Worm (Caenorhabditis elegans) whole organism, young adult: ENCODE results near the gene Y54G2A.76.
A peak's percentile ranks its signal among the peaks of the same experiment; 100 is the strongest.

Experiments
- F55B11.4 ChIP-seq: sonication (generic microtip); optimal IDR thresholded peaks from 2 replicates; lab custom pipeline; 2016; ENCODE audit warnings: missing compliant biosample characterization, missing genetic modification characterization, borderline replicate concordance; ENCODE audit not compliant: insufficient read depth
- K11D2.4 ChIP-seq: fragments of 200-800 bp; sonication (Bioruptor generic); IDR thresholded peaks from 2 replicates; pipeline ENCODE4 v1.3.6; 2022; ENCODE audit warnings: missing genetic modification reagents, missing genetic modification characterization, missing compliant biosample characterization
- K12H6.12 ChIP-seq: fragments of 200-800 bp; sonication (Bioruptor generic); optimal IDR thresholded peaks from 2 replicates; lab custom pipeline; 2018; ENCODE audit warnings: mild to moderate bottlenecking, missing genetic modification characterization, missing compliant biosample characterization
- ama-1 ChIP-seq, 3 experiments: fragments of 150-350 bp in 1 of 3; sonication (generic microtip) in 2 of 3; optimal IDR thresholded peaks; 2 replicates each; lab custom pipeline; 2014 to 2018; ENCODE audit warnings: missing biosample characterization in 2 of 3, missing genetic modification characterization in 2 of 3, missing genetic modification reagents in 2 of 3
- athp-1 ChIP-seq: sonication (generic microtip); optimal IDR thresholded peaks from 2 replicates; lab custom pipeline; 2017; ENCODE audit warnings: mild to moderate bottlenecking, missing genetic modification characterization, missing compliant biosample characterization
- attf-3 ChIP-seq: fragments of 200-800 bp; sonication (Bioruptor generic); conservative IDR thresholded peaks from 2 replicates; pipeline ENCODE4 v1.3.6; 2022; ENCODE audit warnings: missing genetic modification reagents, missing genetic modification characterization, missing compliant biosample characterization
- attf-5 ChIP-seq: fragments of 200-800 bp; sonication (Bioruptor generic); optimal IDR thresholded peaks from 2 replicates; lab custom pipeline; 2018; ENCODE audit warnings: mild to moderate bottlenecking, missing genetic modification characterization, missing compliant biosample characterization
- cebp-1 ChIP-seq, 2 experiments: fragments of 200-800 bp in 1 of 2; sonication (Bioruptor generic) in 1 of 2; sonication (generic microtip) in 1 of 2; IDR thresholded peaks in 1 of 2; optimal IDR thresholded peaks in 1 of 2; 2 replicates each; pipeline versions ENCODE4 v1.3.6 to Lab custom; 2017 to 2022; ENCODE audit warnings: missing compliant biosample characterization in 2 of 2, missing genetic modification characterization in 2 of 2, mild to moderate bottlenecking in 1 of 2, missing genetic modification reagents in 1 of 2, moderate library complexity in 1 of 2
- ceh-40 ChIP-seq: fragments of 200-800 bp; sonication (Bioruptor generic); IDR thresholded peaks from 2 replicates; pipeline ENCODE4 v1.3.6; 2022; ENCODE audit warnings: missing genetic modification characterization, missing compliant biosample characterization
- ceh-58 ChIP-seq: fragments of 200-800 bp; sonication (Bioruptor generic); IDR thresholded peaks from 2 replicates; pipeline ENCODE4 v1.3.6; 2022; ENCODE audit warnings: missing genetic modification characterization, missing compliant biosample characterization
- ceh-91 ChIP-seq: fragments of 200-800 bp; sonication (Bioruptor generic); IDR thresholded peaks from 2 replicates; pipeline ENCODE4 v1.3.6; 2022; ENCODE audit warnings: missing genetic modification reagents, missing genetic modification characterization, missing compliant biosample characterization
- die-1 ChIP-seq: sonication (generic microtip); optimal IDR thresholded peaks from 2 replicates; lab custom pipeline; 2016; ENCODE audit warnings: missing genotype, mild to moderate bottlenecking, missing genetic modification characterization, missing compliant biosample characterization
- dox-1 ChIP-seq: fragments of 200-800 bp; sonication (Bioruptor generic); IDR thresholded peaks from 2 replicates; pipeline ENCODE4 v1.3.6; 2022; ENCODE audit warnings: missing genetic modification reagents, missing genetic modification characterization, missing compliant biosample characterization
- dpff-1 ChIP-seq: sonication (generic microtip); optimal IDR thresholded peaks from 2 replicates; lab custom pipeline; 2017; ENCODE audit warnings: mild to moderate bottlenecking, missing genetic modification characterization, missing compliant biosample characterization
- efl-1 ChIP-seq: fragments of 150-350 bp; optimal IDR thresholded peaks from 2 replicates; lab custom pipeline; 2014; ENCODE audit warnings: missing biosample characterization, missing genetic modification reagents, missing genetic modification characterization
- egl-18 ChIP-seq: fragments of 200-800 bp; sonication (Bioruptor generic); IDR thresholded peaks from 2 replicates; pipeline ENCODE4 v1.3.6; 2022; ENCODE audit warnings: missing genetic modification reagents, missing genetic modification characterization, missing compliant biosample characterization
- egl-44 ChIP-seq: fragments of 200-800 bp; sonication (Bioruptor generic); IDR thresholded peaks from 2 replicates; pipeline ENCODE4 v1.3.6; 2022; ENCODE audit warnings: missing genetic modification reagents, missing genetic modification characterization, missing compliant biosample characterization
- egrh-3 ChIP-seq: fragments of 200-800 bp; sonication (Bioruptor generic); IDR thresholded peaks from 2 replicates; pipeline ENCODE4 v1.3.6; 2022; ENCODE audit warnings: missing genetic modification reagents, missing genetic modification characterization, missing compliant biosample characterization
- ekl-4 ChIP-seq: fragments of 200-800 bp; sonication (Bioruptor generic); IDR thresholded peaks from 2 replicates; pipeline ENCODE4 v1.3.6; 2022; ENCODE audit warnings: missing genetic modification reagents, missing genetic modification characterization, missing compliant biosample characterization
- gei-17 ChIP-seq: fragments of 200-800 bp; sonication (Bioruptor generic); optimal IDR thresholded peaks from 2 replicates; lab custom pipeline; 2018; ENCODE audit warnings: mild to moderate bottlenecking, missing genetic modification characterization, missing compliant biosample characterization
- him-1 ChIP-seq: sonication (generic microtip); optimal IDR thresholded peaks from 2 replicates; lab custom pipeline; 2016; ENCODE audit warnings: missing genotype, missing genetic modification reagents, missing genetic modification characterization, missing compliant biosample characterization
- hmg-1.2 ChIP-seq: fragments of 200-800 bp; sonication (Bioruptor generic); IDR thresholded peaks from 2 replicates; pipeline ENCODE4 v1.3.6; 2022; ENCODE audit warnings: missing genetic modification reagents, missing genetic modification characterization, missing compliant biosample characterization
- hrde-1 ChIP-seq: sonication (generic microtip); optimal IDR thresholded peaks from 2 replicates; lab custom pipeline; 2016; ENCODE audit warnings: missing genetic modification characterization, mild to moderate bottlenecking, missing compliant biosample characterization, moderate library complexity, missing genotype, missing genetic modification reagents, borderline replicate concordance
- lin-40 ChIP-seq: sonication (generic microtip); optimal IDR thresholded peaks from 2 replicates; lab custom pipeline; 2016; ENCODE audit warnings: missing genetic modification characterization, mild to moderate bottlenecking, missing compliant biosample characterization, missing genotype, missing genetic modification reagents
- lin-54 ChIP-seq: fragments of 200-800 bp; sonication (Bioruptor generic); optimal IDR thresholded peaks from 2 replicates; lab custom pipeline; 2018; ENCODE audit warnings: mild to moderate bottlenecking, missing genetic modification characterization, missing compliant biosample characterization
- madf-8 ChIP-seq: fragments of 200-800 bp; sonication (Bioruptor generic); conservative IDR thresholded peaks from 2 replicates; pipeline ENCODE4 v1.3.6; 2022; ENCODE audit warnings: missing genetic modification reagents, missing genetic modification characterization, missing compliant biosample characterization
- mcd-1 ChIP-seq: fragments of 200-800 bp; sonication (Bioruptor generic); IDR thresholded peaks from 2 replicates; pipeline ENCODE4 v1.3.6; 2022; ENCODE audit warnings: missing genetic modification reagents, missing genetic modification characterization, missing compliant biosample characterization
- nfya-1 ChIP-seq: sonication (generic microtip); optimal IDR thresholded peaks from 2 replicates; lab custom pipeline; 2017; ENCODE audit warnings: antibody characterized with exemption, missing compliant biosample characterization, missing genetic modification characterization, borderline replicate concordance; ENCODE audit not compliant: insufficient read depth
- nfya-2 ChIP-seq: fragments of 200-800 bp; sonication (Bioruptor generic); IDR thresholded peaks from 2 replicates; pipeline ENCODE4 v1.3.6; 2022; ENCODE audit warnings: missing genetic modification reagents, missing genetic modification characterization, missing compliant biosample characterization
- nfyb-1 ChIP-seq: fragments of 200-800 bp; sonication (Bioruptor generic); IDR thresholded peaks from 2 replicates; pipeline ENCODE4 v1.3.6; 2022; ENCODE audit warnings: missing genetic modification reagents, missing genetic modification characterization, missing compliant biosample characterization
- nhr-90 ChIP-seq: sonication (generic microtip); optimal IDR thresholded peaks from 2 replicates; lab custom pipeline; 2016; ENCODE audit warnings: missing genotype, mild to moderate bottlenecking, missing genetic modification characterization, missing compliant biosample characterization
- pbrm-1 ChIP-seq: fragments of 200-800 bp; sonication (Bioruptor generic); IDR thresholded peaks from 2 replicates; pipeline ENCODE4 v1.3.6; 2022; ENCODE audit warnings: missing genetic modification reagents, missing genetic modification characterization, missing compliant biosample characterization
- pha-4 ChIP-seq: fragments of 150-350 bp; sonication (generic microtip); optimal IDR thresholded peaks from 2 replicates; lab custom pipeline; 2014; ENCODE audit warnings: missing biosample characterization, missing genetic modification reagents, missing genetic modification characterization
- rec-8 ChIP-seq, 2 experiments: sonication (generic microtip); optimal IDR thresholded peaks; 2 replicates each; lab custom pipeline; 2016; ENCODE audit warnings: mild to moderate bottlenecking in 2 of 2, missing genetic modification characterization in 2 of 2, missing genetic modification reagents in 2 of 2, missing genotype in 2 of 2, missing biosample characterization in 1 of 2, missing compliant biosample characterization in 1 of 2, moderate library complexity in 1 of 2
- rpc-1 ChIP-seq, 2 experiments: fragments of 150-350 bp in 1 of 2; sonication (generic microtip) in 1 of 2; optimal IDR thresholded peaks; 2 replicates each; lab custom pipeline; 2014 to 2018; ENCODE audit warnings: missing biosample characterization in 1 of 2, missing genetic modification characterization in 1 of 2, missing genetic modification reagents in 1 of 2, missing genotype in 1 of 2
- zfh-2 ChIP-seq: fragments of 200-800 bp; sonication (Bioruptor generic); conservative IDR thresholded peaks from 2 replicates; pipeline ENCODE4 v1.3.6; 2022; ENCODE audit warnings: missing genetic modification reagents, missing genetic modification characterization, missing compliant biosample characterization
- ztf-26 ChIP-seq: sonication (generic microtip); optimal IDR thresholded peaks from 2 replicates; lab custom pipeline; 2017; ENCODE audit warnings: missing genetic modification characterization, missing compliant biosample characterization
- ztf-6 ChIP-seq: fragments of 200-800 bp; sonication (Bioruptor generic); IDR thresholded peaks from 2 replicates; pipeline ENCODE4 v1.3.6; 2022; ENCODE audit warnings: missing genetic modification reagents, missing genetic modification characterization, missing compliant biosample characterization

Gene Y54G2A.76

ce11 chrIV:2774500-2774899, 34.7 kb upstream of the Y54G2A.76 start (continued):
- TF ChIP-seq die-1 (tag; lab: Kevin White, UChicago) (no peak), ceh-58 (GFP tag; lab: Robert Waterston, UW) (no peak), mcd-1 (GFP tag; lab: Robert Waterston, UW) (peak; percentile 55; the same call in 1 of the 2 replicates), egrh-3 (GFP tag; lab: Robert Waterston, UW) (0 out of 2 replicates have a peak, but pooled peaks have one; percentile 28), ztf-26 (tag; lab: Kevin White, UChicago) (peak; percentile 41), ekl-4 (GFP tag; lab: Robert Waterston, UW) (peak; percentile 83), rpc-1 (optimal IDR thresholded peaks at IDR 0.05; lab: Kevin White, UChicago) (no peak), rpc-1 (tag; optimal IDR thresholded peaks at IDR 0.05; lab: Kevin White, UChicago) (no peak), ceh-40 (GFP tag; lab: Robert Waterston, UW) (no peak), athp-1 (tag; lab: Kevin White, UChicago) (no peak), efl-1 (GFP tag; lab: Kevin White, UChicago) (no peak), nhr-90 (tag; lab: Kevin White, UChicago) (no peak), egl-44 (GFP tag; lab: Robert Waterston, UW) (no peak), nfya-1 (tag; lab: Kevin White, UChicago) (no peak), hrde-1 (tag; lab: Kevin White, UChicago) (no peak), ama-1 (optimal IDR thresholded peaks at IDR 0.05; lab: Kevin White, UChicago) (peak; percentile 60), ama-1 (GFP tag; optimal IDR thresholded peaks at IDR 0.05; lab: Kevin White, UChicago) (no peak), pha-4 (tag; lab: Kevin White, UChicago) (peak; percentile 79), egl-18 (GFP tag; lab: Robert Waterston, UW) (no peak), madf-8 (no peak), nfya-2 (no peak), ztf-6 (GFP tag; lab: Robert Waterston, UW) (no peak), lin-54 (GFP tag; lab: Kevin White, UChicago) (peak; percentile 41), gei-17 (GFP tag; lab: Kevin White, UChicago) (peak; percentile 6), him-1 (no peak), K11D2.4 (GFP tag; lab: Robert Waterston, UW) (peak; percentile 82), rec-8 (tag; optimal IDR thresholded peaks at IDR 0.05; lab: Kevin White, UChicago) (no peak), F55B11.4 (tag; lab: Kevin White, UChicago) (no peak), ceh-91 (GFP tag; lab: Robert Waterston, UW) (no peak), dpff-1 (tag; lab: Kevin White, UChicago) (no peak)

- TF ChIP-seq hmg-1.2 (GFP tag; lab: Robert Waterston, UW) (peak; percentile 78), attf-5 (GFP tag; lab: Kevin White, UChicago) (no peak), cebp-1 (GFP tag; IDR thresholded peaks at IDR 0.05; lab: Robert Waterston, UW) (no peak), cebp-1 (tag; optimal IDR thresholded peaks at IDR 0.05; lab: Kevin White, UChicago) (peak; percentile 43), egrh-3 (GFP tag; lab: Robert Waterston, UW) (peak; percentile 51; the same call in 1 of the 2 replicates), dox-1 (GFP tag; lab: Robert Waterston, UW) (peak; percentile 26; the same call in 1 of the 2 replicates), pbrm-1 (GFP tag; lab: Robert Waterston, UW) (0 out of 2 replicates have a peak, but pooled peaks have one; percentile 38), lin-40 (tag; lab: Kevin White, UChicago) (no peak), attf-3 (no peak), zfh-2 (GFP tag; lab: Robert Waterston, UW) (peak; percentile 95), K12H6.12 (tag; lab: Kevin White, UChicago) (peak; percentile 39), mcd-1 (GFP tag; lab: Robert Waterston, UW) (peak; percentile 44; the same call in 1 of the 2 replicates), nfyb-1 (GFP tag; lab: Robert Waterston, UW) (peak; percentile 54; the same call in 1 of the 2 replicates)
Observed at ce11 chrIV:2775992-2776630, 33.1 kb upstream of the Y54G2A.76 start.
